Worm (Caenorhabditis elegans): ENCODE measurements around the gene rbr-2.

The rbr-2 gene

ce11 chrIV:10936906-10937540, 17.2 kb downstream of the rbr-2 start, which contains the start of gene fic-1:
TSS of gene fic-1 (plus strand) at chrIV:10937454.
- TF ChIP-seq ceh-82 (tag; optimal IDR thresholded peaks at IDR 0.05) (no peak), jun-1 (tag; optimal IDR thresholded peaks at IDR 0.05) (no peak), tbx-2 (tag; optimal IDR thresholded peaks at IDR 0.05) (no peak), snpc-4 (tag; optimal IDR thresholded peaks at IDR 0.05) (peak; percentile 73), fkh-10 (GFP tag; optimal IDR thresholded peaks at IDR 0.05) (peak; percentile 94), ceh-9 (tag; optimal IDR thresholded peaks at IDR 0.05) (no peak), unc-62 (GFP tag; optimal IDR thresholded peaks at IDR 0.05) (no peak), fos-1 (tag; optimal IDR thresholded peaks at IDR 0.05) (no peak), unc-39 (tag; optimal IDR thresholded peaks at IDR 0.05) (no peak), daf-12 (tag; optimal IDR thresholded peaks at IDR 0.05) (no peak), nhr-237 (tag; optimal IDR thresholded peaks at IDR 0.05) (no peak), nhr-25 (tag; optimal IDR thresholded peaks at IDR 0.05) (no peak), ama-1 (optimal IDR thresholded peaks at IDR 0.05) (no peak), sea-2 (GFP tag; optimal IDR thresholded peaks at IDR 0.05) (peak; percentile 78), nhr-28 (tag; optimal IDR thresholded peaks at IDR 0.05) (no peak), mdl-1 (tag; optimal IDR thresholded peaks at IDR 0.05) (no peak), ceh-16 (tag; optimal IDR thresholded peaks at IDR 0.05) (no peak), ceh-28 (tag; optimal IDR thresholded peaks at IDR 0.05) (peak; percentile 91), nhr-11 (tag; optimal IDR thresholded peaks at IDR 0.05) (no peak), skn-1 (tag; optimal IDR thresholded peaks at IDR 0.05) (peak; percentile 16), nhr-76 (tag; optimal IDR thresholded peaks at IDR 0.05) (no peak), nfya-1 (tag; optimal IDR thresholded peaks at IDR 0.05; ENCODE audit: insufficient read depth) (peak; percentile 82), elt-1 (tag; optimal IDR thresholded peaks at IDR 0.05) (no peak), pha-4 (tag; optimal IDR thresholded peaks at IDR 0.05) (peak; percentile 92), R02D3.7 (tag; optimal IDR thresholded peaks at IDR 0.05) (peak; percentile 15), egl-27 (tag; optimal IDR thresholded peaks at IDR 0.05) (no peak), zag-1 (tag; optimal IDR thresholded peaks at IDR 0.05) (no peak), lsy-12 (tag; optimal IDR thresholded peaks at IDR 0.05) (peak; percentile 4), egl-5 (tag; optimal IDR thresholded peaks at IDR 0.05) (peak; percentile 60), mml-1 (tag; optimal IDR thresholded peaks at IDR 0.05) (no peak), ztf-11 (tag; optimal IDR thresholded peaks at IDR 0.05) (no peak), lin-15B (tag; optimal IDR thresholded peaks at IDR 0.05) (peak; percentile 51), nhr-23 (tag; optimal IDR thresholded peaks at IDR 0.05) (no peak), elt-3 (tag; optimal IDR thresholded peaks at IDR 0.05) (no peak), nhr-12 (tag; optimal IDR thresholded peaks at IDR 0.05) (no peak), fkh-2 (tag; optimal IDR thresholded peaks at IDR 0.05) (peak; percentile 11), hmg-11 (tag; optimal IDR thresholded peaks at IDR 0.05) (no peak), pqm-1 (tag; optimal IDR thresholded peaks at IDR 0.05) (peak; percentile 34), nhr-43 (tag; optimal IDR thresholded peaks at IDR 0.05; ENCODE audit: poor library complexity, severe bottlenecking) (no peak), nhr-67 (tag; optimal IDR thresholded peaks at IDR 0.05) (no peak), aly-2 (tag; optimal IDR thresholded peaks at IDR 0.05) (no peak), nhr-77 (tag; optimal IDR thresholded peaks at IDR 0.05) (no peak), ztf-4 (tag; optimal IDR thresholded peaks at IDR 0.05) (no peak), lin-39 (tag; optimal IDR thresholded peaks at IDR 0.05) (no peak), eor-1 (tag; optimal IDR thresholded peaks at IDR 0.05) (peak in 1 of 2 experiments; percentile 12), elt-2 (tag; optimal IDR thresholded peaks at IDR 0.05) (peak; percentile 28), ZK546.5 (tag; optimal IDR thresholded peaks at IDR 0.05) (no peak)

All from whole organism, L3 larva.